Worm (Caenorhabditis elegans) whole organism, young adult: Measurements from ENCODE around the gene arl-5.

Source experiments
- B0035.1 ChIP-seq: sonication (generic microtip); optimal IDR thresholded peaks from 2 replicates; lab custom pipeline; 2016; ENCODE audit warnings: missing genetic modification characterization, mild to moderate bottlenecking, missing compliant biosample characterization, missing genotype, missing genetic modification reagents
- B0261.1 ChIP-seq: sonication (generic microtip); optimal IDR thresholded peaks from 2 replicates; lab custom pipeline; 2016; ENCODE audit warnings: mild to moderate bottlenecking, missing genetic modification characterization, moderate library complexity, missing compliant biosample characterization
- B0336.3 ChIP-seq: fragments of 200-800 bp; sonication (Bioruptor generic); IDR thresholded peaks from 2 replicates; pipeline ENCODE4 v1.3.6; 2022; ENCODE audit warnings: missing genetic modification characterization, missing compliant biosample characterization
- F22D6.2 ChIP-seq: sonication (generic microtip); optimal IDR thresholded peaks from 2 replicates; lab custom pipeline; 2016; ENCODE audit warnings: mild to moderate bottlenecking, missing genetic modification characterization, missing compliant biosample characterization
- F37B4.10 ChIP-seq: fragments of 200-800 bp; sonication (Bioruptor generic); IDR thresholded peaks from 2 replicates; pipeline ENCODE4 v1.3.6; 2022; ENCODE audit warnings: missing genetic modification characterization, missing compliant biosample characterization
- F39B2.1 ChIP-seq: fragments of 200-800 bp; sonication (Bioruptor generic); IDR thresholded peaks from 2 replicates; pipeline ENCODE4 v1.3.6; 2022; ENCODE audit warnings: missing genetic modification reagents, missing genetic modification characterization, missing compliant biosample characterization
- F49E8.2 ChIP-seq: sonication (generic microtip); optimal IDR thresholded peaks from 3 replicates; lab custom pipeline; 2017; ENCODE audit warnings: missing genetic modification characterization, mild to moderate bottlenecking, missing compliant biosample characterization, antibody characterized with exemption, moderate library complexity; ENCODE audit not compliant: insufficient read depth
- F55B11.4 ChIP-seq: sonication (generic microtip); optimal IDR thresholded peaks from 2 replicates; lab custom pipeline; 2016; ENCODE audit warnings: missing compliant biosample characterization, missing genetic modification characterization, borderline replicate concordance; ENCODE audit not compliant: insufficient read depth
- F57A8.1 ChIP-seq: fragments of 200-800 bp; sonication (Bioruptor generic); optimal IDR thresholded peaks from 2 replicates; lab custom pipeline; 2018; ENCODE audit warnings: mild to moderate bottlenecking, missing genetic modification characterization, moderate library complexity, missing compliant biosample characterization
- T07F8.4 ChIP-seq: sonication (generic microtip); optimal IDR thresholded peaks from 2 replicates; lab custom pipeline; 2016; ENCODE audit warnings: mild to moderate bottlenecking, missing genetic modification characterization, moderate library complexity, missing compliant biosample characterization
- T26A5.8 ChIP-seq: sonication (generic microtip); optimal IDR thresholded peaks from 2 replicates; lab custom pipeline; 2016; ENCODE audit warnings: missing genetic modification characterization, missing compliant biosample characterization
- Y53G8AR.9 ChIP-seq: fragments of 200-800 bp; sonication (Bioruptor generic); conservative IDR thresholded peaks from 2 replicates; pipeline ENCODE4 v1.3.6; 2022; ENCODE audit warnings: missing genetic modification reagents, missing genetic modification characterization, missing compliant biosample characterization
- Y67H2A.10 ChIP-seq: fragments of 200-800 bp; sonication (Bioruptor generic); conservative IDR thresholded peaks from 2 replicates; pipeline ENCODE4 v1.3.6; 2022; ENCODE audit warnings: missing genetic modification reagents, missing genetic modification characterization, missing compliant biosample characterization
- ZK185.1 ChIP-seq: sonication (generic microtip); optimal IDR thresholded peaks from 2 replicates; lab custom pipeline; 2016; ENCODE audit warnings: mild to moderate bottlenecking, missing genetic modification characterization, missing compliant biosample characterization; ENCODE audit not compliant: poor library complexity, severe bottlenecking
- aptf-3 ChIP-seq: fragments of 200-800 bp; sonication (Bioruptor generic); IDR thresholded peaks from 2 replicates; pipeline ENCODE4 v1.3.6; 2022; ENCODE audit warnings: missing genetic modification characterization, missing compliant biosample characterization
- athp-1 ChIP-seq: sonication (generic microtip); optimal IDR thresholded peaks from 2 replicates; lab custom pipeline; 2017; ENCODE audit warnings: mild to moderate bottlenecking, missing genetic modification characterization, missing compliant biosample characterization
- bed-1 ChIP-seq: fragments of 200-800 bp; sonication (Bioruptor generic); IDR thresholded peaks from 2 replicates; pipeline ENCODE4 v1.3.6; 2022; ENCODE audit warnings: missing genetic modification reagents, missing genetic modification characterization, missing compliant biosample characterization
- bed-2 ChIP-seq: fragments of 200-800 bp; sonication (Bioruptor generic); IDR thresholded peaks from 2 replicates; pipeline ENCODE4 v1.3.6; 2022; ENCODE audit warnings: missing genetic modification reagents, missing genetic modification characterization, missing compliant biosample characterization
- ccch-3 ChIP-seq: fragments of 200-800 bp; sonication (Bioruptor generic); optimal IDR thresholded peaks from 2 replicates; lab custom pipeline; 2018; ENCODE audit warnings: mild to moderate bottlenecking, missing genetic modification characterization, missing compliant biosample characterization
- ceh-91 ChIP-seq: fragments of 200-800 bp; sonication (Bioruptor generic); IDR thresholded peaks from 2 replicates; pipeline ENCODE4 v1.3.6; 2022; ENCODE audit warnings: missing genetic modification reagents, missing genetic modification characterization, missing compliant biosample characterization
- die-1 ChIP-seq: sonication (generic microtip); optimal IDR thresholded peaks from 2 replicates; lab custom pipeline; 2016; ENCODE audit warnings: missing genotype, mild to moderate bottlenecking, missing genetic modification characterization, missing compliant biosample characterization
- egl-18 ChIP-seq: fragments of 200-800 bp; sonication (Bioruptor generic); IDR thresholded peaks from 2 replicates; pipeline ENCODE4 v1.3.6; 2022; ENCODE audit warnings: missing genetic modification reagents, missing genetic modification characterization, missing compliant biosample characterization
- egrh-3 ChIP-seq: fragments of 200-800 bp; sonication (Bioruptor generic); IDR thresholded peaks from 2 replicates; pipeline ENCODE4 v1.3.6; 2022; ENCODE audit warnings: missing genetic modification reagents, missing genetic modification characterization, missing compliant biosample characterization
- ets-4 ChIP-seq: fragments of 200-800 bp; sonication (Bioruptor generic); optimal IDR thresholded peaks from 2 replicates; lab custom pipeline; 2018; ENCODE audit warnings: mild to moderate bottlenecking, missing genetic modification characterization, missing compliant biosample characterization
- him-1 ChIP-seq: sonication (generic microtip); optimal IDR thresholded peaks from 2 replicates; lab custom pipeline; 2016; ENCODE audit warnings: missing genotype, missing genetic modification reagents, missing genetic modification characterization, missing compliant biosample characterization
- hlh-26 ChIP-seq: fragments of 200-800 bp; sonication (Bioruptor generic); conservative IDR thresholded peaks from 2 replicates; pipeline ENCODE4 v1.3.6; 2022; ENCODE audit warnings: missing genetic modification reagents, missing genetic modification characterization, missing compliant biosample characterization
- hmg-20 ChIP-seq: fragments of 200-800 bp; sonication (Bioruptor generic); IDR thresholded peaks from 2 replicates; pipeline ENCODE4 v1.3.6; 2022; ENCODE audit warnings: missing genetic modification reagents, missing genetic modification characterization, missing compliant biosample characterization
- hrde-1 ChIP-seq: sonication (generic microtip); optimal IDR thresholded peaks from 2 replicates; lab custom pipeline; 2016; ENCODE audit warnings: missing genetic modification characterization, mild to moderate bottlenecking, missing compliant biosample characterization, moderate library complexity, missing genotype, missing genetic modification reagents, borderline replicate concordance
- hsf-1 ChIP-seq: fragments of 200-800 bp; sonication (Bioruptor generic); IDR thresholded peaks from 2 replicates; pipeline ENCODE4 v1.3.6; 2022; ENCODE audit warnings: missing genetic modification reagents, missing genetic modification characterization, missing compliant biosample characterization
- let-607 ChIP-seq, 2 experiments: fragments of 200-800 bp in 1 of 2; sonication (Bioruptor generic) in 1 of 2; sonication (generic microtip) in 1 of 2; optimal IDR thresholded peaks; 2 replicates each; lab custom pipeline; 2016 to 2018; ENCODE audit warnings: mild to moderate bottlenecking in 2 of 2, missing compliant biosample characterization in 2 of 2, missing genetic modification characterization in 2 of 2, moderate library complexity in 2 of 2, missing genotype in 1 of 2
- lin-26 ChIP-seq: fragments of 200-800 bp; sonication (Bioruptor generic); IDR thresholded peaks from 2 replicates; pipeline ENCODE4 v1.3.6; 2022; ENCODE audit warnings: missing genetic modification reagents, missing genetic modification characterization, missing compliant biosample characterization
- lir-1 ChIP-seq: fragments of 200-800 bp; sonication (Bioruptor generic); conservative IDR thresholded peaks from 2 replicates; pipeline ENCODE4 v1.3.6; 2022; ENCODE audit warnings: missing genetic modification reagents, missing genetic modification characterization, missing compliant biosample characterization
- madf-3 ChIP-seq: fragments of 200-800 bp; sonication (Bioruptor generic); IDR thresholded peaks from 2 replicates; pipeline ENCODE4 v1.3.6; 2022; ENCODE audit warnings: missing genetic modification reagents, missing genetic modification characterization, missing compliant biosample characterization
- madf-6 ChIP-seq: fragments of 200-800 bp; sonication (Bioruptor generic); IDR thresholded peaks from 2 replicates; pipeline ENCODE4 v1.3.6; 2022; ENCODE audit warnings: missing genetic modification reagents, missing genetic modification characterization, missing compliant biosample characterization
- mes-4 ChIP-seq: sonication (generic microtip); optimal IDR thresholded peaks from 2 replicates; lab custom pipeline; 2016; ENCODE audit warnings: missing genotype, missing genetic modification characterization, missing compliant biosample characterization
- nfya-1 ChIP-seq: sonication (generic microtip); optimal IDR thresholded peaks from 2 replicates; lab custom pipeline; 2017; ENCODE audit warnings: antibody characterized with exemption, missing compliant biosample characterization, missing genetic modification characterization, borderline replicate concordance; ENCODE audit not compliant: insufficient read depth
- nhr-120 ChIP-seq: fragments of 200-800 bp; sonication (Bioruptor generic); IDR thresholded peaks from 2 replicates; pipeline ENCODE4 v1.3.6; 2022; ENCODE audit warnings: missing genetic modification characterization, missing compliant biosample characterization
- nhr-179 ChIP-seq: sonication (generic microtip); optimal IDR thresholded peaks from 2 replicates; lab custom pipeline; 2016; ENCODE audit warnings: mild to moderate bottlenecking, missing genetic modification characterization, missing compliant biosample characterization
- nhr-90 ChIP-seq: sonication (generic microtip); optimal IDR thresholded peaks from 2 replicates; lab custom pipeline; 2016; ENCODE audit warnings: missing genotype, mild to moderate bottlenecking, missing genetic modification characterization, missing compliant biosample characterization
- pha-4 ChIP-seq: fragments of 150-350 bp; sonication (generic microtip); optimal IDR thresholded peaks from 2 replicates; lab custom pipeline; 2014; ENCODE audit warnings: missing biosample characterization, missing genetic modification reagents, missing genetic modification characterization
- sea-2 ChIP-seq: fragments of 200-800 bp; sonication (Bioruptor generic); IDR thresholded peaks from 2 replicates; pipeline ENCODE4 v1.3.6; 2022; ENCODE audit warnings: missing genetic modification characterization, missing compliant biosample characterization
- snpc-1.1 ChIP-seq: sonication (generic microtip); optimal IDR thresholded peaks from 2 replicates; lab custom pipeline; 2017; ENCODE audit warnings: missing genetic modification characterization, mild to moderate bottlenecking, missing compliant biosample characterization, antibody characterized with exemption, moderate library complexity, missing genotype, missing genetic modification reagents; ENCODE audit not compliant: insufficient read depth
- somi-1 ChIP-seq: fragments of 200-800 bp; sonication (Bioruptor generic); optimal IDR thresholded peaks from 2 replicates; lab custom pipeline; 2018; ENCODE audit warnings: mild to moderate bottlenecking, missing genetic modification characterization, missing compliant biosample characterization
- tbx-9 ChIP-seq: sonication (generic microtip); optimal IDR thresholded peaks from 2 replicates; lab custom pipeline; 2016; ENCODE audit warnings: borderline replicate concordance, missing genetic modification characterization, inconsistent platforms, missing compliant biosample characterization
- unc-130 ChIP-seq: sonication (generic microtip); optimal IDR thresholded peaks from 2 replicates; lab custom pipeline; 2016; ENCODE audit warnings: missing genetic modification reagents, missing genetic modification characterization, missing compliant biosample characterization
- xnd-1 ChIP-seq: sonication (generic microtip); optimal IDR thresholded peaks from 2 replicates; lab custom pipeline; 2016; ENCODE audit warnings: missing genotype, missing genetic modification reagents, missing genetic modification characterization, missing compliant biosample characterization
- zim-3 ChIP-seq: sonication (generic microtip); optimal IDR thresholded peaks from 2 replicates; lab custom pipeline; 2017; ENCODE audit warnings: mild to moderate bottlenecking, missing genetic modification characterization, moderate library complexity, missing compliant biosample characterization

Gene arl-5

DNA sequence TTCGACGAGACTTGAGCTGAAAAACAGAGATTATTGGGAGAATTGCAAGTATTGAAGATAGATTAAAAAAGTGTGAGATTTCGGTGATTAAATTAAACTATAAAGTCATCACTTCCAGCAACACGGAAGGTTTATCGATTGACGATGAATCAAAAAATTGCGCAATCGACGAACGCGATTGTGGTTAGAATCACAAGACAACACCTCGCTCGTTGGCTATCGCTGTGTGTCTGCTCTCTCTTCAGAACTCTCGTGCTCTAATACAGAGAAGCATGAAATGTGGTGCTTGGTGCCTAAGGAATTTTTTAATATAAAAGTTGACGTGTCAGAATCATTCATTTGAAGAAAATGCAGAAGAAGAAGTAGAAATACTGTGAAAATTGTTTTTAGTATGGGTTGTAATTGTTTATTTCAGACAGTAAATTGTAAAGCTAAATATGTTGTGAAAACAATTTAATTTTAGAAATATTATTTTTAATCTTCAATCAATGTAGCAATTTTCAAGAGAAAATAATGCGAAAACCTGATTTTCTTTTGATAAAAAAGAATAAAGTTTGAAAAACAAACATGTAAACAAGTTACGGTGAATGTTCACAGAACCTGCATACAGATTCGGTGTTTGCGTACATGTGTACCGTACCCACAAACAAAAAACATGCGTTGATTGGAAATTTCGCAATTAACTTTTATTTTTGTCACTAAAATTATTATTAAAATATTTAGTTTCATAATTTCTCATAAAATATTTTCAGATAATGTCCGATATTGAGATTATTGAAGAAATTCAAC lies 4.3 kb downstream of the arl-5 start, which contains the start of the genes ZK632.10 and ZK632.11 (continued):
- TF ChIP-seq bed-1 (GFP tag; lab: Robert Waterston, UW), result no peak
- TF ChIP-seq snpc-1.1 (tag; lab: Kevin White, UChicago), result no peak
- TF ChIP-seq F22D6.2 (tag; lab: Kevin White, UChicago), result no peak
- no peak for TF ChIP-seq B0035.1 (tag; lab: Kevin White, UChicago)
- no peak for TF ChIP-seq xnd-1 (tag; lab: Kevin White, UChicago)
- TF ChIP-seq Y67H2A.10 (GFP tag; lab: Robert Waterston, UW), result no peak
- no peak for TF ChIP-seq egrh-3 (GFP tag; lab: Robert Waterston, UW)
- no peak for TF ChIP-seq let-607 (tag; optimal IDR thresholded peaks at IDR 0.05; lab: Kevin White, UChicago)
- peak; percentile 37; the same call in 1 of the 2 replicates for TF ChIP-seq madf-3 (GFP tag; lab: Robert Waterston, UW)
- TF ChIP-seq B0336.3 (GFP tag; lab: Robert Waterston, UW), result no peak
- no peak for TF ChIP-seq egl-18 (GFP tag; lab: Robert Waterston, UW)
- no peak for TF ChIP-seq tbx-9 (tag; lab: Kevin White, UChicago)
- no peak for TF ChIP-seq hrde-1 (tag; lab: Kevin White, UChicago)
- no peak for TF ChIP-seq die-1 (tag; lab: Kevin White, UChicago)
- no peak for TF ChIP-seq zim-3
- TF ChIP-seq athp-1, result no peak
- no peak for TF ChIP-seq lir-1 (GFP tag; lab: Robert Waterston, UW)
- no peak for TF ChIP-seq nhr-120 (GFP tag; lab: Robert Waterston, UW)
- TF ChIP-seq F49E8.2, result peak; percentile 8
- no peak for TF ChIP-seq mes-4 (tag; lab: Kevin White, UChicago)
- peak; percentile 39; the same call in 1 of the 2 replicates for TF ChIP-seq Y53G8AR.9 (GFP tag; lab: Robert Waterston, UW)
- no peak for TF ChIP-seq T26A5.8 (tag; lab: Kevin White, UChicago)
- no peak for TF ChIP-seq nhr-90 (tag; lab: Kevin White, UChicago)
- no peak for TF ChIP-seq somi-1
- no peak for TF ChIP-seq him-1 (tag; lab: Kevin White, UChicago)
- no peak for TF ChIP-seq B0261.1 (tag; lab: Kevin White, UChicago)
- no peak for TF ChIP-seq hlh-26 (GFP tag; lab: Robert Waterston, UW)
- TF ChIP-seq bed-2, result no peak
- no peak for TF ChIP-seq pha-4 (tag; lab: Kevin White, UChicago)
- TF ChIP-seq T07F8.4 (tag; lab: Kevin White, UChicago), result no peak
- TF ChIP-seq lin-26 (GFP tag; lab: Robert Waterston, UW), result no peak
- TF ChIP-seq F55B11.4 (tag; lab: Kevin White, UChicago), result no peak
- no peak for TF ChIP-seq ZK185.1 (tag; lab: Kevin White, UChicago)
- TF ChIP-seq F37B4.10 (GFP tag; lab: Robert Waterston, UW), result no peak
- TF ChIP-seq nfya-1 (tag; lab: Kevin White, UChicago), result no peak
- no peak for TF ChIP-seq aptf-3 (GFP tag; lab: Robert Waterston, UW)
- no peak for TF ChIP-seq unc-130 (GFP tag; lab: Kevin White, UChicago)
- peak; percentile 29; the same call in 1 of the 2 replicates for TF ChIP-seq madf-6 (GFP tag; lab: Robert Waterston, UW)
- TF ChIP-seq ceh-91 (GFP tag; lab: Robert Waterston, UW), result peak; percentile 53
- TF ChIP-seq sea-2 (GFP tag; lab: Robert Waterston, UW), result no peak
- no peak for TF ChIP-seq hmg-20 (GFP tag; lab: Robert Waterston, UW)
- TF ChIP-seq ets-4 (GFP tag; lab: Kevin White, UChicago), result no peak
- TF ChIP-seq nhr-179 (tag; lab: Kevin White, UChicago), result no peak
- TF ChIP-seq F57A8.1 (GFP tag; lab: Kevin White, UChicago), result no peak
- TF ChIP-seq F39B2.1 (GFP tag; lab: Robert Waterston, UW), result 0 out of 2 replicates have a peak, but pooled peaks have one; percentile 31
- TF ChIP-seq hsf-1 (GFP tag; lab: Robert Waterston, UW), result no peak
- TF ChIP-seq ccch-3 (GFP tag; lab: Kevin White, UChicago), result no peak
